Fruit fly (Drosophila melanogaster): ENCODE data around the gene comt.

comt gene

dm6 chrX:13227505-13228207, 31.2 kb upstream of the comt start:
- TF ChIP-seq CG32121 (GFP tag; IDR thresholded peaks at IDR 0.05), result no peak
- no peak for TF ChIP-seq Ets98B (GFP tag; IDR thresholded peaks at IDR 0.05)
- no peak for TF ChIP-seq CG17806 (tag; optimal IDR thresholded peaks at IDR 0.05)
- TF ChIP-seq CG9948 (tag; optimal IDR thresholded peaks at IDR 0.05), result no peak
- TF ChIP-seq Snoo (tag; optimal IDR thresholded peaks at IDR 0.05), result no peak
- no peak for TF ChIP-seq CG4496 (GFP tag; IDR thresholded peaks at IDR 0.05)
- no peak for TF ChIP-seq D1 (tag; optimal IDR thresholded peaks at IDR 0.05)
- TF ChIP-seq Pif1A (GFP tag; optimal IDR thresholded peaks at IDR 0.05), result no peak
- no peak for TF ChIP-seq CG8159 (tag; optimal IDR thresholded peaks at IDR 0.05)
- TF ChIP-seq fd96Ca (GFP tag; IDR thresholded peaks at IDR 0.05), result no peak
- no peak for TF ChIP-seq EcR (GFP tag; optimal IDR thresholded peaks at IDR 0.05)
- TF ChIP-seq CG12605 (GFP tag; IDR thresholded peaks at IDR 0.05), result no peak
- TF ChIP-seq gl (tag; optimal IDR thresholded peaks at IDR 0.05), result no peak
- no peak for TF ChIP-seq CG34367 (tag; optimal IDR thresholded peaks at IDR 0.05)
- no peak for TF ChIP-seq CG13204 (GFP tag; optimal IDR thresholded peaks at IDR 0.05)
- no peak for TF ChIP-seq CG14655 (GFP tag; optimal IDR thresholded peaks at IDR 0.05)
- no peak for TF ChIP-seq CG8301 (tag; optimal IDR thresholded peaks at IDR 0.05)
- TF ChIP-seq rn (GFP tag; IDR thresholded peaks at IDR 0.05), result no peak

- TF ChIP-seq rn (GFP tag; IDR thresholded peaks at IDR 0.05) (no peak), CG8159 (tag; optimal IDR thresholded peaks at IDR 0.05) (no peak), CG8301 (tag; optimal IDR thresholded peaks at IDR 0.05) (no peak), Ets98B (GFP tag; IDR thresholded peaks at IDR 0.05) (no peak), CG10348 (GFP tag; IDR thresholded peaks at IDR 0.05) (no peak), gl (tag; optimal IDR thresholded peaks at IDR 0.05) (no peak), CG14655 (GFP tag; optimal IDR thresholded peaks at IDR 0.05) (no peak), EcR (GFP tag; optimal IDR thresholded peaks at IDR 0.05) (no peak), CG9948 (tag; optimal IDR thresholded peaks at IDR 0.05) (no peak), fd96Ca (GFP tag; IDR thresholded peaks at IDR 0.05) (no peak), CG4496 (GFP tag; IDR thresholded peaks at IDR 0.05) (no peak)
Measured at dm6 chrX:13228208-13228606, 30.6 kb upstream of the comt start.

dm6 chrX:13229217-13229616, 29.6 kb upstream of the comt start:
- no peak for TF ChIP-seq Pif1B (GFP tag; optimal IDR thresholded peaks at IDR 0.05)
- TF ChIP-seq CG13204 (GFP tag; optimal IDR thresholded peaks at IDR 0.05), result no peak
- TF ChIP-seq CG34367 (tag; optimal IDR thresholded peaks at IDR 0.05), result no peak
- no peak for TF ChIP-seq fd96Ca (GFP tag; IDR thresholded peaks at IDR 0.05)
- TF ChIP-seq EcR (GFP tag; optimal IDR thresholded peaks at IDR 0.05), result no peak
- no peak for TF ChIP-seq CG9948 (tag; optimal IDR thresholded peaks at IDR 0.05)
- TF ChIP-seq Pif1A (GFP tag; optimal IDR thresholded peaks at IDR 0.05), result no peak
- no peak for TF ChIP-seq CG15710 (tag; optimal IDR thresholded peaks at IDR 0.05)
- no peak for TF ChIP-seq Snoo (tag; optimal IDR thresholded peaks at IDR 0.05)
- TF ChIP-seq CG8159 (tag; optimal IDR thresholded peaks at IDR 0.05), result no peak

- TF ChIP-seq gl (tag; optimal IDR thresholded peaks at IDR 0.05), result no peak
- no peak for TF ChIP-seq CG13204 (GFP tag; optimal IDR thresholded peaks at IDR 0.05)
- TF ChIP-seq D1 (tag; optimal IDR thresholded peaks at IDR 0.05), result no peak
- no peak for TF ChIP-seq CG9948 (tag; optimal IDR thresholded peaks at IDR 0.05)
- TF ChIP-seq CG8159 (tag; optimal IDR thresholded peaks at IDR 0.05), result no peak
- no peak for TF ChIP-seq CG17806 (tag; optimal IDR thresholded peaks at IDR 0.05)
- TF ChIP-seq CG8301 (tag; optimal IDR thresholded peaks at IDR 0.05), result no peak
- TF ChIP-seq Pif1A (GFP tag; optimal IDR thresholded peaks at IDR 0.05), result no peak
- no peak for TF ChIP-seq CG4496 (GFP tag; IDR thresholded peaks at IDR 0.05)
- TF ChIP-seq CG32121 (GFP tag; IDR thresholded peaks at IDR 0.05), result no peak
- no peak for TF ChIP-seq CG14655 (GFP tag; optimal IDR thresholded peaks at IDR 0.05)
- TF ChIP-seq Pif1B (GFP tag; optimal IDR thresholded peaks at IDR 0.05), result no peak
Measured at dm6 chrX:13229824-13230223, 29.0 kb upstream of the comt start.

- TF ChIP-seq CG4496 (GFP tag; IDR thresholded peaks at IDR 0.05), result no peak
- TF ChIP-seq Snoo (tag; optimal IDR thresholded peaks at IDR 0.05), result no peak
- TF ChIP-seq Ets98B (GFP tag; IDR thresholded peaks at IDR 0.05), result no peak
- no peak for TF ChIP-seq CG32121 (GFP tag; IDR thresholded peaks at IDR 0.05)
- TF ChIP-seq CG13204 (GFP tag; optimal IDR thresholded peaks at IDR 0.05), result no peak
- TF ChIP-seq Pif1A (GFP tag; optimal IDR thresholded peaks at IDR 0.05), result no peak
- no peak for TF ChIP-seq CG9948 (tag; optimal IDR thresholded peaks at IDR 0.05)
- no peak for TF ChIP-seq CG17806 (tag; optimal IDR thresholded peaks at IDR 0.05)
- no peak for TF ChIP-seq EcR (GFP tag; optimal IDR thresholded peaks at IDR 0.05)
- no peak for TF ChIP-seq rn (GFP tag; IDR thresholded peaks at IDR 0.05)
- TF ChIP-seq CG8159 (tag; optimal IDR thresholded peaks at IDR 0.05), result no peak
Measured at dm6 chrX:13230974-13231373, 27.8 kb upstream of the comt start.

dm6 chrX:13232406-13233195, 26.2 kb upstream of the comt start:
- TF ChIP-seq CG14655 (GFP tag; optimal IDR thresholded peaks at IDR 0.05) (peak; percentile 44), CG32121 (GFP tag; IDR thresholded peaks at IDR 0.05) (peak; percentile 70), rn (GFP tag; IDR thresholded peaks at IDR 0.05) (peak; percentile 71; the same call in 1 of the 2 replicates), CG12605 (GFP tag; IDR thresholded peaks at IDR 0.05) (no peak), Pif1A (GFP tag; optimal IDR thresholded peaks at IDR 0.05) (peak; percentile 25), CG4496 (GFP tag; IDR thresholded peaks at IDR 0.05) (peak; percentile 73), fd96Ca (GFP tag; IDR thresholded peaks at IDR 0.05) (peak; percentile 78), CG8301 (tag; optimal IDR thresholded peaks at IDR 0.05) (peak; percentile 30), CG34367 (tag; optimal IDR thresholded peaks at IDR 0.05) (no peak), Ets98B (GFP tag; IDR thresholded peaks at IDR 0.05) (peak; percentile 68), CG10348 (GFP tag; IDR thresholded peaks at IDR 0.05) (no peak), EcR (GFP tag; optimal IDR thresholded peaks at IDR 0.05) (no peak), gl (tag; optimal IDR thresholded peaks at IDR 0.05) (no peak), CG15710 (tag; optimal IDR thresholded peaks at IDR 0.05) (peak; percentile 5)
